Fruit fly (Drosophila melanogaster) Kc167 (cell line): ENCODE results near the gene prc.

ENCODE experiments used
- Myc ChIP-seq: fragments of >200 bp; optimal IDR thresholded peaks from 2 replicates; lab custom pipeline; 2017; ENCODE audit warnings: missing external identifiers
- Sin3A ChIP-seq: fragments of >200 bp; optimal IDR thresholded peaks from 2 replicates; lab custom pipeline; 2018; ENCODE audit warnings: missing external identifiers
- h ChIP-seq: fragments of >200 bp; optimal IDR thresholded peaks from 3 replicates; lab custom pipeline; 2018; ENCODE audit warnings: missing external identifiers
- insv ChIP-seq: fragments of >200 bp; optimal IDR thresholded peaks from 3 replicates; lab custom pipeline; 2018; ENCODE audit warnings: missing external identifiers
- psq ChIP-seq: fragments of >200 bp; optimal IDR thresholded peaks from 2 replicates; lab custom pipeline; 2017; ENCODE audit warnings: missing external identifiers
- ttk ChIP-seq: sonication (Bioruptor generic); optimal IDR thresholded peaks from 2 replicates; lab custom pipeline; 2017; ENCODE audit warnings: missing external identifiers

prc gene

DNA sequence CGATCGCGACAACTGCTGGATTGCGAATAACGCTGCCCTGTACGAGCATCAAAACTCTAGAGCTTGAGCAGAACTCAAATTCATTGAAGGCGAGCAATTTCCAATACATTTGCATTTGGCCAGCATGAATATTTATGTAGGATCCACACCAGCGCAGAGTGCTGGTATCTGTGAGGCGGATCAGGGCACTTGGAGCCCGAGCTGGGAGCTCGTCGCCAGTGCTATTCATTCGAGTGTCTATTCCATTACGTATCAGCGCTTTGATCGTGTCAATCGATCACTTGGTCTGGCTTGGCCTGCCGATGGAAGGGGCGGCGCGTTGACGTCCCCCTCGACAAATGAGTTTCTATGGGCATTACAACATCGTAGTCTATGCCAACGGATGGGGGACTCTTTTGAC lies at the start of gene prc:
TSS of gene prc (minus strand) at position 28 of the 400 bp plus-strand sequence.
- TF ChIP-seq insv (lab: Kevin White, UChicago) (no peak), Myc (no peak), Sin3A (no peak), psq (lab: Kevin White, UChicago) (no peak), ttk (lab: Kevin White, UChicago) (no peak), h (lab: Kevin White, UChicago) (no peak)

DNA sequence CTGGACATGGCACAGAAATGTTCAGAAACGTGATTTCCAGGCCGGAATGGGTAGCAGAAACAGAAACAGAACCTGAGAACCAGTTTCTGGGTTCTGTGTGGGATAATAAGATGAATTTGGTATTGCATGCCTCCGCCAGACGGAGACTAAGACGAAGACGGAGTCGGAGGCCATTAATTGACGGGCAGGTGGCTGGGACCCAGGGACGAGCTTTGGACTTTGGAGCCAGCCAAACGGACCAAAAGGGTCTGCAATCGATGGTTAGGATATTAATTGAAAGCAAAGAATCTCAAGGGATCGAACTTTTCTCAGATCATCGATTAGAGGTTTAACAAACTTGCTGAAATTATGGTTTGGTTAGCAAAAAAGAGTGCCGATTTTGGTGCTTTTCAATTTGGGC lies 48.3 kb upstream of the prc start:
- TF ChIP-seq ttk (lab: Kevin White, UChicago) (no peak), insv (lab: Kevin White, UChicago) (no peak), h (lab: Kevin White, UChicago) (no peak), psq (lab: Kevin White, UChicago) (no peak), Myc (no peak), Sin3A (no peak)

DNA sequence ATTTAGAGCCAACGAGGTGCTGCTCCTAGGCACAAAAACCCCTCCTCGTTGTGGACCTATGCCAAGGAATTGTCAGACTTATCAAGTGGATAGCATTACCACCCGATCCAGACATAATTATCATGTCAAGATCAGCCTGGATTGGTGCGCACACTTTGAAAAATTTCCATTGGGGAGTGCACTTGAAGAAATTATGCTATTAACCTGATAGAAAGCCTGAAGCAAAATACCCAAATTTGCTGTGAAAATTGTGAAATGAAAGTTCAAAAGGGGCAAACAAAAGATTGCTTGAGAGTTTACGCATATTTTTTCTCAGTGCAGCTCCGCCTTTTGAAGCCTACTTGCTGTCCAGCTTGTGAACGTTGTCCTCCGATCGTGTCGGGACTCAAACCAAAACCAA lies 47.8 kb upstream of the prc start:
- TF ChIP-seq insv (lab: Kevin White, UChicago) (no peak), psq (lab: Kevin White, UChicago) (no peak), ttk (lab: Kevin White, UChicago) (no peak), h (lab: Kevin White, UChicago) (no peak), Myc (no peak), Sin3A (no peak)

DNA sequence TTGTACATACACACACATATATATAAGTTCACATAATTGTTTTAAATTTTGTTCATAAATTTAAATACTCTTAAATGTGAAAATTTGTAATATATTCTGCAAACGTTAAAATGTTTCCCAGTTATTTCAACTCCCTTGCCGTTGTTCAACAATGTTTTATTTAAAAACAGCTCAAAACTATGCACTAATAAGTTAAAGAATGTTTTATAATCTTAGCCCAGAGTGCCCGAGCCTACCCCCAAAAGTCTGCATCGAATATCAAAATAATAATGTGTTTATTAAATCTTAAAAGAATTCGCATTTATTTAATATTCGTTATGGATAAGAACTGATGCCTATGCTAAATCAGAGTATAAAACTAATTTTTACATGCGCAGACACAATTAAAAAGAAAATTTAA lies 42.0 kb upstream of the prc start:
- TF ChIP-seq Myc (no peak), h (lab: Kevin White, UChicago) (no peak), ttk (lab: Kevin White, UChicago) (no peak), insv (lab: Kevin White, UChicago) (no peak), psq (lab: Kevin White, UChicago) (no peak), Sin3A (no peak)

DNA sequence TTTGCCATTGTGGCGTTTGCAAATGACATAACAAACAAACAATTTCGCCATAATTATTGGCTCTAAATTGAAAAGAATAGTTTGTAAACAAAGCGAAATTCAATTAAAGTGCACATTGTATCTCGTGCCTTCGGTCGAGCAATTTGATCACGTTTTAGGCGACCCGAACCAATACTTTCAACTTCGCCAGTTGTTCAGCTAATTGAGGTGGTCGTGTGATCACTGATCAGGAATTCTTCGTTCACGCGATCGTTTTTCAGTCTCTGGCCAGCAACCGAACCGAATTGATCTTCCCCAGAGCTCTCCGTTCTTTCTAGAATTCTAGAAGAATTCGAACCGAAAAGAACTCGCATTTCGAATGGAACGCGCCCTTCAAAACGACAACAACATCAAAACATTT lies 38.2 kb upstream of the prc start:
- TF ChIP-seq Myc: no peak
- TF ChIP-seq ttk (lab: Kevin White, UChicago): no peak
- TF ChIP-seq Sin3A: no peak
- no peak for TF ChIP-seq h (lab: Kevin White, UChicago)
- no peak for TF ChIP-seq insv (lab: Kevin White, UChicago)
- no peak for TF ChIP-seq psq (lab: Kevin White, UChicago)

DNA sequence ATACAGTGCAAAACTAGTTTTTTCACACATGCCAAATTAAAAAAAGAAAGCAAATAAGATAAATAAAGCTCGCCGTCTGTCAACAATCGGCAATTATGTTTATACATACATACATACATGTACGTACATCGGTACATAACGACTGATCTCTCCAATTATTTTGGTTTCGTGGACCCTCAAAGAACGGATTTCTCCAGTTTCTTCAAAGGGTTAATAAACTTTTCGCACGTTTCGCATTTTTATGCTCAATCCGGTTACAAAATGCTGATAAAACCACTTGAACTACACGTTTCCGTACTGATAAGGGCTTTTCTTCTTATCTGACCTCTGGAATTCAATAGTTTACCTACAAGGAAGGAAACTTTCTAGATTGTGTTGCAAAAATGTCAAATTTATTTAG lies 37.5 kb upstream of the prc start:
- TF ChIP-seq Sin3A (no peak), h (lab: Kevin White, UChicago) (no peak), Myc (no peak), psq (lab: Kevin White, UChicago) (no peak), insv (lab: Kevin White, UChicago) (no peak), ttk (lab: Kevin White, UChicago) (no peak)

DNA sequence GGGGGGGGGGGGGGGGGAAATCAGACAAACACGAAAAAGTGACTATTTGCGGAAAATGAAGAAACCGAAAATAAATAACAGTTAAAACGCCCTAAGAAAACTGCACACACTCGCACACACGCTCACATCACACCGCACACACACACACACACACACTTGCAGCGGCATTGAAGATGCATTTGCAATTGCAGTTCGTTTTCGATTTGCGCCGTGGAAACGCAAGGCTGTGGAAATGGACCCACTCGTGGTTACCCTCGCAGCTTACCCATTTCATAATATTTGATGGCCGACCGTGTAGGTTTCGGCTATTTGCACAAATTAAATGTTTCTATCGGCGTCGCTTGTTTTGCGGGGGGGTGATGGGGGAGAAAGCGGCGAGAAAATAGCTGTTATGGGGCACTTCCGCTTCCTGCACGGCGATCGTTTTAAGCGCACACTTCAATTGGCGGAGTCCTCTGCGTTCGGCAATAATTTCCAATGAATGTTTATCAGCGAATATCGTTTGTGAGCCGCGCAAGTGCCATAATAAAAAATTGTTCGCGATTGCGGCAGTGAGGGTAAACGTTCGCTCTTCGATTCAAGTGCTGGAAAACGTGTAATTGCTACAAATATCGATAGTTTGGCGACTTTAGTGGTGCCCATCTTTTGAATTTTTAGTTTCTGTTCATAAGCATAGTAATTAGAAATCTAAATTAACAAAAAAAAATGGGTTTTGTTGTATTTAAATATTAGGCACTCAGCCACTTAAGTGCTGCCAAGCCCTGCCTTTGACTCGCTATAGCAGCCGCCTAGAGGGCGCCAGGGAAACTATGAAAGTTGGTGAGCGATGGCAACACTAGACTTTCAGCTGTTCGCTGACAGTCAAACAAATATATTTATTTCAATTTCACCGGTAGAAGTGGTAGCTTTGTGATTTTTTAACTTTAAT lies 36.7 kb upstream of the prc start, which contains the start of the genes Pop2 and CG6928:
TSS of gene Pop2 (minus strand) at position 595 of the 928 bp plus-strand sequence.
TSS of gene CG6928 (plus strand) at position 835 of the 928 bp plus-strand sequence.
- no peak for TF ChIP-seq ttk (lab: Kevin White, UChicago)
- TF ChIP-seq Myc: no peak
- TF ChIP-seq psq (lab: Kevin White, UChicago): no peak
- TF ChIP-seq h (lab: Kevin White, UChicago): no peak
- TF ChIP-seq Sin3A: no peak

DNA sequence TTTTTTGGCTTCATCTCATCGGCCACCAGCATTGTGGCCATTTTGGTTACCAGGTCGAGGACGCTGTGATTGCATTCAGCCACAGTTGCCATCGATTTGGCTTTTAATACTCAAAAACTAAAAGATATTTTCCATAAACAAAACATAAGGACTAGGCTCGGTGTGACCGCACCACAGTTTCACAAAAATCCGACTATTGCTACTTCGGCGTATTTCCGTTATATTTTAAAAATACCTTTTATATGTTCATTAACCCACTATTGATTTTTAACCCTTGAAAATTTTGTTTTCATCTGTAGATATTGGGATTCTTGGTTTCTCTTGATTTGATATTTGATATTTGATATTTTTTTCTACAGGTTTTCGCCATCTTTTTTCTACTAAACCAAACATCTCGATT lies 32.0 kb upstream of the prc start, which contains the start of gene Grip163:
TSS of gene Grip163 (minus strand) at position 180 of the 400 bp plus-strand sequence.
- TF ChIP-seq psq (lab: Kevin White, UChicago): no peak
- no peak for TF ChIP-seq Sin3A
- no peak for TF ChIP-seq ttk (lab: Kevin White, UChicago)

DNA sequence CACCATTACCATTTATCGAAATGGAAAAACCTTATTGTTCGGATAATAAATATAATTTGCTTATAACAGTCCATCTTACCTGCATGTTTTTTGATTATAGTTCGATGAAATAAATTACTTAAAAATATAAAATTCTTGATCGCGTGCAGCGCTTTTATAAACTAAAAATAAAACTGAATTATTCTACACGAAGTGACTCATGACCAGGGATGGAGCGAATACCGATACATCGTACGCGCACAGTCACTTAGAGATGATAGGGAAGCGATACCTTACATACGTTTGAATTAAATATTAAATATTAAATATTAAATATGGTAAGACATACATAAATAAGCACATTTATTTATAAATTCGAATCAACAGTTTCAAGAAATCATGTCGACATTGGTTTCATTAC lies 27.0 kb upstream of the prc start, which contains the start of gene viaf:
TSS of gene viaf (minus strand) at position 220 of the 400 bp plus-strand sequence.
- TF ChIP-seq ttk (lab: Kevin White, UChicago) (no peak), insv (lab: Kevin White, UChicago) (no peak), Sin3A (no peak), psq (lab: Kevin White, UChicago) (no peak), h (lab: Kevin White, UChicago) (no peak), Myc (no peak)

DNA sequence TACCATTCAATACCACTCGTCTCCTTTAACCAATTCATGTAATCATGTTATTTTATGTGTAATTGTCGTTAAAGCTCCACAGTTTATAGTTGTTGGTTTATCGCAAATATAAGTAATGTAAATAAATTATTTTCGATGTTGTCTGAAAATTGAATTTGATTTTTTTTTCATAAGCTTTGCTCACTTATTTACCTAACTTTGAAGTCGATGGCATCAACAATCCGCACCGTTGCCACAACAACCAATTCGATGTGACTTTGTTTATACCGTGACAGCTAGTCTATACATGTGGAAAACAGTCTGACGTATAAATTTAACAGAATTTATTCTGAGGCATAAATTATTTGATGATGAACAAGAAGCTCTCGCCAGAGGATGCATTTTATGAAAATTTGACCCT lies 24.5 kb upstream of the prc start, which contains the start of gene CG6931:
TSS of gene CG6931 (plus strand) at position 301 of the 400 bp plus-strand sequence.
- TF ChIP-seq Myc (no peak), psq (lab: Kevin White, UChicago) (no peak), h (lab: Kevin White, UChicago) (no peak), ttk (lab: Kevin White, UChicago) (no peak), Sin3A (no peak), insv (lab: Kevin White, UChicago) (no peak)

DNA sequence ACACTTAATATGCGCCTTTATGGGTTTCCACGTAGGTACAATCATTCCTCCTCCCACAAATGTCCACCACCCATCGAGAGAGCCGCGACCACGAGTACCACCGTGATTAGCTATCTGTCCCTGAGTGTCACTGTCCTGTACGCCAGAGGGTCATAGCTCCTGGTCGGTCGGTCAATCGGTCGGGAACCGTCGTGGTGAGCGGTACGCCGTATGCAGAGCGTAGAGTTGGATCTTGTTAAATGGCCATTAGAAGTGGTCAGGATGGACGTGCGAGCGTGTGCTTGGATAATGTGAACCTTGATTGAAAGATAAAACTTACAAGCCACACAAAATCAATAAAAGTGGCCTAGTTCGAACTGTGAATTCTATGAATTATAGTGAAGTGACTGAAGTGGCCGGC lies 18.7 kb upstream of the prc start, which contains the start of gene CG6938:
TSS of gene CG6938 (plus strand) at position 301 of the 400 bp plus-strand sequence.
- TF ChIP-seq insv (lab: Kevin White, UChicago) (no peak), Myc (no peak), ttk (lab: Kevin White, UChicago) (no peak), h (lab: Kevin White, UChicago) (no peak), Sin3A (no peak), psq (lab: Kevin White, UChicago) (no peak)

DNA sequence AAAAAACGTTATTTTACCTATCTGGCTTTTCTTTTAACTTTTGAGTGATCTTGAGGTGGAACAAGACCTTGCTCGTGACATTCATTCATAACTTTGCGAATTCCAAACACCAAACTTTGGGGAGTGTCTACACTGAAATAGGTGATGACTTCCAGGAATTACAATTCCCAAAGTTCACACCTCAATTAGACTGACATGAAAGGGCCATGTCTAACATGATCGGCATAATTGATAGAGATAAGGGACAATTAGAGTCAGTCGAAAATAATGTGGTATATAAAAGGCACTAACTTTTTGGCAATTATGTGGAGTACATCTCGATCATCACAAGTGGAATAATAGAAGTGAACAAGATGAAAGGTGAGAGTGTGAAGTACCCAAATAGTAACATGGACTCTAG lies 9.9 kb upstream of the prc start, which contains the start of gene CG43896:
TSS of gene CG43896 (plus strand) at position 301 of the 400 bp plus-strand sequence.
- no peak for TF ChIP-seq psq (lab: Kevin White, UChicago)
- TF ChIP-seq Myc: no peak
- TF ChIP-seq insv (lab: Kevin White, UChicago): no peak
- no peak for TF ChIP-seq ttk (lab: Kevin White, UChicago)
- no peak for TF ChIP-seq h (lab: Kevin White, UChicago)
- no peak for TF ChIP-seq Sin3A
